Fruit fly (Drosophila melanogaster) whole organism, pupa: ENCODE data around the gene EMC3.

Source experiments
- CG10348 ChIP-seq: fragments of 200-800 bp; sonication (Bioruptor generic); IDR thresholded peaks from 2 replicates; pipeline ENCODE4 v1.3.6; 2022; ENCODE audit warnings: missing biosample characterization, missing genetic modification characterization
- CG13204 ChIP-seq: fragments of 200-800 bp; sonication (Bioruptor generic); optimal IDR thresholded peaks from 2 replicates; lab custom pipeline; 2018; ENCODE audit warnings: missing biosample characterization, mild to moderate bottlenecking, missing genetic modification characterization, moderate library complexity
- CG15710 ChIP-seq: fragments of 200-800 bp; sonication (Bioruptor generic); optimal IDR thresholded peaks from 2 replicates; lab custom pipeline; 2018; ENCODE audit warnings: missing biosample characterization, mild to moderate bottlenecking, missing genetic modification characterization, moderate library complexity
- CG32121 ChIP-seq: fragments of 200-800 bp; sonication (Bioruptor generic); IDR thresholded peaks from 2 replicates; pipeline ENCODE4 v1.3.6; 2022; ENCODE audit warnings: missing biosample characterization, missing genetic modification characterization
- CG34367 ChIP-seq: fragments of 200-800 bp; sonication (Bioruptor generic); optimal IDR thresholded peaks from 2 replicates; lab custom pipeline; 2018; ENCODE audit warnings: missing biosample characterization, mild to moderate bottlenecking, missing genetic modification characterization
- CG4496 ChIP-seq: fragments of 200-800 bp; sonication (Bioruptor generic); IDR thresholded peaks from 3 replicates; pipeline ENCODE4 v1.3.6; 2022; ENCODE audit warnings: missing biosample characterization, missing genetic modification characterization
- D1 ChIP-seq: fragments of 200-800 bp; sonication (Bioruptor generic); optimal IDR thresholded peaks from 2 replicates; lab custom pipeline; 2018; ENCODE audit warnings: missing biosample characterization, mild to moderate bottlenecking, missing genetic modification characterization, moderate library complexity
- EcR ChIP-seq: fragments of 200-800 bp; sonication (Bioruptor generic); optimal IDR thresholded peaks from 3 replicates; lab custom pipeline; 2019; ENCODE audit warnings: missing biosample characterization, missing genetic modification characterization, mild to moderate bottlenecking, moderate library complexity, missing genetic modification reagents
- Ets98B ChIP-seq: fragments of 200-800 bp; sonication (Bioruptor generic); IDR thresholded peaks from 2 replicates; pipeline ENCODE4 v1.3.6; 2022; ENCODE audit warnings: missing biosample characterization, missing genetic modification characterization
- Pif1A ChIP-seq: fragments of 200-800 bp; sonication (Bioruptor generic); optimal IDR thresholded peaks from 3 replicates; lab custom pipeline; 2016; ENCODE audit warnings: missing biosample characterization, missing genetic modification characterization
- Pif1B ChIP-seq: fragments of 200-800 bp; sonication (Bioruptor generic); optimal IDR thresholded peaks from 3 replicates; lab custom pipeline; 2016; ENCODE audit warnings: missing biosample characterization, missing genetic modification characterization
- Snoo ChIP-seq: fragments of 200-800 bp; sonication (Bioruptor generic); optimal IDR thresholded peaks from 3 replicates; lab custom pipeline; 2017; ENCODE audit warnings: missing biosample characterization, mild to moderate bottlenecking, missing genetic modification characterization, inconsistent platforms
- rn ChIP-seq: fragments of 200-800 bp; sonication (Bioruptor generic); IDR thresholded peaks from 2 replicates; pipeline ENCODE4 v1.3.6; 2022; ENCODE audit warnings: missing biosample characterization, missing genetic modification characterization

DNA sequence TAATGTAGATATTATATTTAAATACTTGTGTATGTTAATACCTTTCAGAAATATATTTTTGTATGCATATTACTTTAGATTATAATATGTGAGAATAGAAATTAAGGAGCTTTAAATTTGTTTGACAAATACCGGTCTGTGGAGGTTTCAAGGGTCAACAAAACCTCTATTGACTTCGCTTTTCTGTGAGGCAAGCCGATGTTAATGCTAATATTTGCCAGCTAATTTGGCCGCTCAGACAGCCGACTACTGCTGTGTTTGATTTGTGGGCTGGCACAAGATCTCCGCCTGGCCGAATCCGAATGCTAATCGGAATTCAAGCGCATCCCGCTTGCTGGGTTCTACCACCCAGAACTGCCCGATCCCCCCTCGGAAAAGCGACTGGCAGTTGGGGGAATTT, 22.4 kb upstream of the EMC3 start:
- TF ChIP-seq rn (GFP tag; lab: Robert Waterston, UW): no peak
- no peak for TF ChIP-seq D1 (tag; lab: Kevin White, UChicago)
- TF ChIP-seq CG34367 (tag; lab: Kevin White, UChicago): no peak
- TF ChIP-seq CG13204: no peak
- TF ChIP-seq EcR: no peak
- TF ChIP-seq CG4496 (GFP tag; lab: Robert Waterston, UW): no peak
- no peak for TF ChIP-seq Snoo
- TF ChIP-seq Ets98B (GFP tag; lab: Robert Waterston, UW): no peak
- no peak for TF ChIP-seq Pif1A (GFP tag; lab: Kevin White, UChicago)
- no peak for TF ChIP-seq Pif1B (GFP tag; lab: Kevin White, UChicago)
- TF ChIP-seq CG15710 (tag; lab: Kevin White, UChicago): no peak
- TF ChIP-seq CG10348 (GFP tag; lab: Robert Waterston, UW): no peak
- no peak for TF ChIP-seq CG32121
